Worm (Caenorhabditis elegans) whole organism, midembryonic: ENCODE data around the gene ran-2.

Experiments used
- T22C8.4 ChIP-seq: fragments of 200-800 bp; sonication (Bioruptor generic); IDR thresholded peaks from 2 replicates; pipeline ENCODE4 v1.3.6; 2022; ENCODE audit warnings: missing genetic modification characterization, missing compliant biosample characterization
- cog-1 ChIP-seq: sonication (generic microtip); optimal IDR thresholded peaks from 2 replicates; lab custom pipeline; 2016; ENCODE audit warnings: missing genetic modification characterization, missing compliant biosample characterization
- flt-1 ChIP-seq: fragments of 200-800 bp; sonication (Bioruptor generic); IDR thresholded peaks from 2 replicates; pipeline ENCODE4 v1.3.6; 2022; ENCODE audit warnings: missing genetic modification characterization, missing compliant biosample characterization
- klf-2 ChIP-seq: fragments of 200-800 bp; sonication (Bioruptor generic); conservative IDR thresholded peaks from 2 replicates; pipeline ENCODE4 v1.3.6; 2022; ENCODE audit warnings: missing genetic modification reagents, missing genetic modification characterization, missing compliant biosample characterization
- med-1 ChIP-seq: sonication (generic microtip); optimal IDR thresholded peaks from 2 replicates; lab custom pipeline; 2017; ENCODE audit warnings: missing genetic modification characterization, mild to moderate bottlenecking, missing compliant biosample characterization, antibody characterized with exemption, missing genetic modification reagents; ENCODE audit not compliant: insufficient read depth
- ref-1 ChIP-seq: fragments of 200-800 bp; sonication (Bioruptor generic); conservative IDR thresholded peaks from 2 replicates; pipeline ENCODE4 v1.3.6; 2022; ENCODE audit warnings: missing genetic modification reagents, missing genetic modification characterization, missing compliant biosample characterization
- tab-1 ChIP-seq: fragments of 200-800 bp; sonication (Bioruptor generic); IDR thresholded peaks from 2 replicates; pipeline ENCODE4 v1.3.6; 2022; ENCODE audit warnings: missing genetic modification characterization, missing compliant biosample characterization
- ztf-23 ChIP-seq: fragments of 200-800 bp; sonication (Bioruptor generic); IDR thresholded peaks from 2 replicates; pipeline ENCODE4 v1.3.6; 2022; ENCODE audit warnings: missing genetic modification reagents, missing genetic modification characterization, missing compliant biosample characterization
- ztf-29 ChIP-seq: fragments of 200-800 bp; sonication (Bioruptor generic); IDR thresholded peaks from 2 replicates; pipeline ENCODE4 v1.3.6; 2022; ENCODE audit warnings: missing genetic modification reagents, missing genetic modification characterization, missing compliant biosample characterization

ce11 chrIII:7978289-7978688 is 45.0 kb downstream of the ran-2 start:
- no peak for TF ChIP-seq ref-1
- no peak for TF ChIP-seq med-1
- no peak for TF ChIP-seq cog-1
- TF ChIP-seq flt-1 (GFP tag; lab: Robert Waterston, UW) = no peak
- no peak for TF ChIP-seq ztf-23 (GFP tag; lab: Robert Waterston, UW)
- TF ChIP-seq tab-1 (GFP tag; lab: Robert Waterston, UW) = no peak
- TF ChIP-seq T22C8.4 (GFP tag; lab: Robert Waterston, UW) = no peak
- TF ChIP-seq ztf-29 = no peak
- no peak for TF ChIP-seq klf-2 (GFP tag; lab: Robert Waterston, UW)
